Worm (Caenorhabditis elegans) whole organism, young adult: ENCODE results near the gene C41H7.2.
"Not testable (repeated sequence)": the region's sequence is repeated elsewhere in the genome, so short reads cannot be mapped to it uniquely, and the experiment has no call there.

ENCODE experiments used
- F23B12.7 ChIP-seq: sonication (generic microtip); optimal IDR thresholded peaks from 2 replicates; lab custom pipeline; 2017; ENCODE audit warnings: missing genetic modification characterization, mild to moderate bottlenecking, missing compliant biosample characterization, antibody characterized with exemption, moderate library complexity; ENCODE audit not compliant: insufficient read depth
- F57A8.1 ChIP-seq: fragments of 200-800 bp; sonication (Bioruptor generic); optimal IDR thresholded peaks from 2 replicates; lab custom pipeline; 2018; ENCODE audit warnings: mild to moderate bottlenecking, missing genetic modification characterization, moderate library complexity, missing compliant biosample characterization
- K12H6.12 ChIP-seq: fragments of 200-800 bp; sonication (Bioruptor generic); optimal IDR thresholded peaks from 2 replicates; lab custom pipeline; 2018; ENCODE audit warnings: mild to moderate bottlenecking, missing genetic modification characterization, missing compliant biosample characterization
- Y56A3A.18 ChIP-seq: fragments of 200-800 bp; sonication (Bioruptor generic); IDR thresholded peaks from 2 replicates; pipeline ENCODE4 v1.3.6; 2022; ENCODE audit warnings: missing genetic modification reagents, missing genetic modification characterization, missing compliant biosample characterization
- Y67H2A.10 ChIP-seq: fragments of 200-800 bp; sonication (Bioruptor generic); conservative IDR thresholded peaks from 2 replicates; pipeline ENCODE4 v1.3.6; 2022; ENCODE audit warnings: missing genetic modification reagents, missing genetic modification characterization, missing compliant biosample characterization
- Y95B8A.8 ChIP-seq: fragments of 200-800 bp; sonication (Bioruptor generic); IDR thresholded peaks from 2 replicates; pipeline ENCODE4 v1.3.6; 2022; ENCODE audit warnings: missing genetic modification reagents, missing genetic modification characterization, missing compliant biosample characterization
- atf-7 ChIP-seq: sonication (generic microtip); optimal IDR thresholded peaks from 2 replicates; lab custom pipeline; 2017; ENCODE audit warnings: mild to moderate bottlenecking, missing genetic modification characterization, missing compliant biosample characterization
- attf-5 ChIP-seq: fragments of 200-800 bp; sonication (Bioruptor generic); optimal IDR thresholded peaks from 2 replicates; lab custom pipeline; 2018; ENCODE audit warnings: mild to moderate bottlenecking, missing genetic modification characterization, missing compliant biosample characterization
- cebp-1 ChIP-seq, 2 experiments: fragments of 200-800 bp in 1 of 2; sonication (Bioruptor generic) in 1 of 2; sonication (generic microtip) in 1 of 2; IDR thresholded peaks in 1 of 2; optimal IDR thresholded peaks in 1 of 2; 2 replicates each; pipeline versions ENCODE4 v1.3.6 to Lab custom; 2017 to 2022; ENCODE audit warnings: missing compliant biosample characterization in 2 of 2, missing genetic modification characterization in 2 of 2, mild to moderate bottlenecking in 1 of 2, missing genetic modification reagents in 1 of 2, moderate library complexity in 1 of 2
- dpff-1 ChIP-seq: sonication (generic microtip); optimal IDR thresholded peaks from 2 replicates; lab custom pipeline; 2017; ENCODE audit warnings: mild to moderate bottlenecking, missing genetic modification characterization, missing compliant biosample characterization
- dpl-1 ChIP-seq: fragments of 150-350 bp; optimal IDR thresholded peaks from 2 replicates; lab custom pipeline; 2014; ENCODE audit warnings: missing biosample characterization, missing genetic modification reagents, missing genetic modification characterization
- efl-1 ChIP-seq: fragments of 150-350 bp; optimal IDR thresholded peaks from 2 replicates; lab custom pipeline; 2014; ENCODE audit warnings: missing biosample characterization, missing genetic modification reagents, missing genetic modification characterization
- egrh-3 ChIP-seq: fragments of 200-800 bp; sonication (Bioruptor generic); IDR thresholded peaks from 2 replicates; pipeline ENCODE4 v1.3.6; 2022; ENCODE audit warnings: missing genetic modification reagents, missing genetic modification characterization, missing compliant biosample characterization
- ets-4 ChIP-seq: fragments of 200-800 bp; sonication (Bioruptor generic); optimal IDR thresholded peaks from 2 replicates; lab custom pipeline; 2018; ENCODE audit warnings: mild to moderate bottlenecking, missing genetic modification characterization, missing compliant biosample characterization
- gei-17 ChIP-seq: fragments of 200-800 bp; sonication (Bioruptor generic); optimal IDR thresholded peaks from 2 replicates; lab custom pipeline; 2018; ENCODE audit warnings: mild to moderate bottlenecking, missing genetic modification characterization, missing compliant biosample characterization
- him-1 ChIP-seq: sonication (generic microtip); optimal IDR thresholded peaks from 2 replicates; lab custom pipeline; 2016; ENCODE audit warnings: missing genotype, missing genetic modification reagents, missing genetic modification characterization, missing compliant biosample characterization
- hlh-26 ChIP-seq: fragments of 200-800 bp; sonication (Bioruptor generic); conservative IDR thresholded peaks from 2 replicates; pipeline ENCODE4 v1.3.6; 2022; ENCODE audit warnings: missing genetic modification reagents, missing genetic modification characterization, missing compliant biosample characterization
- hmg-1.2 ChIP-seq: fragments of 200-800 bp; sonication (Bioruptor generic); IDR thresholded peaks from 2 replicates; pipeline ENCODE4 v1.3.6; 2022; ENCODE audit warnings: missing genetic modification reagents, missing genetic modification characterization, missing compliant biosample characterization
- hrde-1 ChIP-seq: sonication (generic microtip); optimal IDR thresholded peaks from 2 replicates; lab custom pipeline; 2016; ENCODE audit warnings: missing genetic modification characterization, mild to moderate bottlenecking, missing compliant biosample characterization, moderate library complexity, missing genotype, missing genetic modification reagents, borderline replicate concordance
- lin-40 ChIP-seq: sonication (generic microtip); optimal IDR thresholded peaks from 2 replicates; lab custom pipeline; 2016; ENCODE audit warnings: missing genetic modification characterization, mild to moderate bottlenecking, missing compliant biosample characterization, missing genotype, missing genetic modification reagents
- lsl-1 ChIP-seq: fragments of 200-800 bp; sonication (Bioruptor generic); optimal IDR thresholded peaks from 2 replicates; lab custom pipeline; 2018; ENCODE audit warnings: mild to moderate bottlenecking, missing genetic modification characterization, moderate library complexity, missing compliant biosample characterization
- mcd-1 ChIP-seq: fragments of 200-800 bp; sonication (Bioruptor generic); IDR thresholded peaks from 2 replicates; pipeline ENCODE4 v1.3.6; 2022; ENCODE audit warnings: missing genetic modification reagents, missing genetic modification characterization, missing compliant biosample characterization
- mxl-1 ChIP-seq: sonication (generic microtip); optimal IDR thresholded peaks from 2 replicates; lab custom pipeline; 2016; ENCODE audit warnings: missing genetic modification characterization, missing compliant biosample characterization
- nfya-2 ChIP-seq: fragments of 200-800 bp; sonication (Bioruptor generic); IDR thresholded peaks from 2 replicates; pipeline ENCODE4 v1.3.6; 2022; ENCODE audit warnings: missing genetic modification reagents, missing genetic modification characterization, missing compliant biosample characterization
- nhr-179 ChIP-seq: sonication (generic microtip); optimal IDR thresholded peaks from 2 replicates; lab custom pipeline; 2016; ENCODE audit warnings: mild to moderate bottlenecking, missing genetic modification characterization, missing compliant biosample characterization
- nhr-90 ChIP-seq: sonication (generic microtip); optimal IDR thresholded peaks from 2 replicates; lab custom pipeline; 2016; ENCODE audit warnings: missing genotype, mild to moderate bottlenecking, missing genetic modification characterization, missing compliant biosample characterization
- rcor-1 ChIP-seq: fragments of 200-800 bp; sonication (Bioruptor generic); IDR thresholded peaks from 2 replicates; pipeline ENCODE4 v1.3.6; 2022; ENCODE audit warnings: missing genetic modification reagents, missing genetic modification characterization, missing compliant biosample characterization
- rec-8 ChIP-seq, 2 experiments: sonication (generic microtip); optimal IDR thresholded peaks; 2 replicates each; lab custom pipeline; 2016; ENCODE audit warnings: mild to moderate bottlenecking in 2 of 2, missing genetic modification characterization in 2 of 2, missing genetic modification reagents in 2 of 2, missing genotype in 2 of 2, missing biosample characterization in 1 of 2, missing compliant biosample characterization in 1 of 2, moderate library complexity in 1 of 2
- rpc-1 ChIP-seq, 2 experiments: fragments of 150-350 bp in 1 of 2; sonication (generic microtip) in 1 of 2; optimal IDR thresholded peaks; 2 replicates each; lab custom pipeline; 2014 to 2018; ENCODE audit warnings: missing biosample characterization in 1 of 2, missing genetic modification characterization in 1 of 2, missing genetic modification reagents in 1 of 2, missing genotype in 1 of 2
- sea-2 ChIP-seq: fragments of 200-800 bp; sonication (Bioruptor generic); IDR thresholded peaks from 2 replicates; pipeline ENCODE4 v1.3.6; 2022; ENCODE audit warnings: missing genetic modification characterization, missing compliant biosample characterization
- snpc-1.1 ChIP-seq: sonication (generic microtip); optimal IDR thresholded peaks from 2 replicates; lab custom pipeline; 2017; ENCODE audit warnings: missing genetic modification characterization, mild to moderate bottlenecking, missing compliant biosample characterization, antibody characterized with exemption, moderate library complexity, missing genotype, missing genetic modification reagents; ENCODE audit not compliant: insufficient read depth
- tbx-9 ChIP-seq: sonication (generic microtip); optimal IDR thresholded peaks from 2 replicates; lab custom pipeline; 2016; ENCODE audit warnings: borderline replicate concordance, missing genetic modification characterization, inconsistent platforms, missing compliant biosample characterization
- unc-130 ChIP-seq: sonication (generic microtip); optimal IDR thresholded peaks from 2 replicates; lab custom pipeline; 2016; ENCODE audit warnings: missing genetic modification reagents, missing genetic modification characterization, missing compliant biosample characterization
- zfh-2 ChIP-seq: fragments of 200-800 bp; sonication (Bioruptor generic); conservative IDR thresholded peaks from 2 replicates; pipeline ENCODE4 v1.3.6; 2022; ENCODE audit warnings: missing genetic modification reagents, missing genetic modification characterization, missing compliant biosample characterization
- ztf-18 ChIP-seq: sonication (generic microtip); optimal IDR thresholded peaks from 2 replicates; lab custom pipeline; 2016; ENCODE audit warnings: missing genotype, mild to moderate bottlenecking, missing genetic modification characterization, missing compliant biosample characterization
- ztf-26 ChIP-seq: sonication (generic microtip); optimal IDR thresholded peaks from 2 replicates; lab custom pipeline; 2017; ENCODE audit warnings: missing genetic modification characterization, missing compliant biosample characterization
- ztf-28 ChIP-seq: fragments of 200-800 bp; sonication (Bioruptor generic); IDR thresholded peaks from 2 replicates; pipeline ENCODE4 v1.3.6; 2022; ENCODE audit warnings: missing genetic modification reagents, missing genetic modification characterization, missing compliant biosample characterization
- ztf-3 ChIP-seq: fragments of 200-800 bp; sonication (Bioruptor generic); optimal IDR thresholded peaks from 2 replicates; lab custom pipeline; 2018; ENCODE audit warnings: mild to moderate bottlenecking, missing genetic modification characterization, missing compliant biosample characterization
- ztf-6 ChIP-seq: fragments of 200-800 bp; sonication (Bioruptor generic); IDR thresholded peaks from 2 replicates; pipeline ENCODE4 v1.3.6; 2022; ENCODE audit warnings: missing genetic modification reagents, missing genetic modification characterization, missing compliant biosample characterization

C41H7.2 gene

DNA sequence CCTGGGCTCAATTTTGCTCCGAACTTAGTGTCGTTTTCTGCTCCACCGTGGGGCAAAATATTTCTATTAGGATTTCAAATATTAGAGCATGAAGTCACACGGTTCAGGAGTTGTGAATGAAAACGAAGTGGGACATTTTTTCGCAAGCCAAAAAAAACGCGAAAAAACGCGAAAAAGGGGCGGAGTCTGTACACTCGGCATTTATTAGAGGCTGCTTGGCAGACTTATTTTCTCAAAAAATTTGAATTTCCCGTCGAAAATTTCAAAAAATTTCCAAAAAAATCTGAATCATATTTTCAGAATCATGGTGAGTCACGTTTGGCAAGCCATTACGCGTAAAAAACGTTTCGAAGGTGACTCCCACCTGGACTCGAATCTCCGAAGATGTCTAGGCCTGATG is 17.9 kb downstream of the C41H7.2 start, which contains the start of gene B0454.6:
Gene B0454.6, plus strand, starts transcription at position 301 of the 400 bp plus-strand sequence.
- TF ChIP-seq Y56A3A.18 (GFP tag; lab: Robert Waterston, UW); dpff-1; mxl-1: not testable (repeated sequence)

DNA sequence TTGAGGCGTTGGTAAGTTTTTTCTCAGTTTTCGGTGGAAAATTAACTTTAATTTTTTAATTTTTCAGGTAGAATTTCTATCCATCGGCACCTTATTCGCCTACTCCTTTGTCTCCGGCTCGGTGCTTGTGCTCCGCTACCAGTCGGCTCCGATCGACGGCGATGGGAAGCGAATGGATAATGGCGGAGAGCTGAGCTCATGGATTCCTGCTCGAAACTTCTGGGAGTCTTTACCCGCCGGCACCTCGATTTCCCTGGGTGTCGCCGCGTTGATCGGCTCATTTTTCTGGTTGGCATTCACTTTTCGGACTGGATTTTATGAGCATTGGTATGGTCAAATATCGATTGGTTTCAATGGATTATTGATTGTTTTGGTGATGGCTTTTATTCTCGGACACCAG is 20.3 kb downstream of the C41H7.2 start:
- TF ChIP-seq nhr-90 = no peak
- no peak for TF ChIP-seq mxl-1
- TF ChIP-seq ztf-6 = no peak
- TF ChIP-seq F23B12.7 (tag; lab: Kevin White, UChicago) = no peak
- no peak for TF ChIP-seq F57A8.1 (GFP tag; lab: Kevin White, UChicago)
- TF ChIP-seq zfh-2 (GFP tag; lab: Robert Waterston, UW) = peak; percentile 68
- no peak for TF ChIP-seq nfya-2
- TF ChIP-seq sea-2 (GFP tag; lab: Robert Waterston, UW) = no peak
- TF ChIP-seq, all 124 proteins: peak for 1

DNA sequence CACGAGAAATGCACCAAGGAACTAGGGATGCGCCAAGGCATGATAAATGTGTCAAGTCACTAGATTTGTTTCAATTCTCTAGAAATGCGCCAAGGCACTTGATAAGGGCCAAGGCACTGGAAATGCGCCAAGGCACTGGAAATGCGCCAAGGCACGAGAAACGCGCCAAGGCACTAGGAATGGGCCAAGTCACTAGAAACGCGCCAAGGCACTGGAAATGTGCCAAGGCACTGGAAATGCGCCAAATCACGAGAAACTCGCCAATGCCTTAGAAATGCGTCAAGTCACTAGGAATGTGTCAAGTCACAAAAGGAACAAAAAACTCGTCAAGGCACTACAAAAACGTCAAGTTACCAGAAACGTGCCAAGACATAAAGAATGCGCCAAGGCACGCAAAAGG is 21.7 kb downstream of the C41H7.2 start:
- TF ChIP-seq efl-1 (GFP tag; lab: Kevin White, UChicago) (no peak), lsl-1 (GFP tag; lab: Kevin White, UChicago) (no peak), ztf-26 (tag; lab: Kevin White, UChicago) (peak; percentile 80), rcor-1 (GFP tag; lab: Robert Waterston, UW) (no peak), hmg-1.2 (GFP tag; lab: Robert Waterston, UW) (no peak), ztf-28 (GFP tag; lab: Robert Waterston, UW) (no peak), ets-4 (GFP tag; lab: Kevin White, UChicago) (no peak), him-1 (tag; lab: Kevin White, UChicago) (no peak), dpl-1 (no peak), Y67H2A.10 (GFP tag; lab: Robert Waterston, UW) (no peak), lin-40 (tag; lab: Kevin White, UChicago) (peak; percentile 30), nhr-179 (tag; lab: Kevin White, UChicago) (no peak), Y56A3A.18 (GFP tag; lab: Robert Waterston, UW) (no peak), cebp-1 (GFP tag; IDR thresholded peaks at IDR 0.05; lab: Robert Waterston, UW) (no peak), cebp-1 (tag; optimal IDR thresholded peaks at IDR 0.05; lab: Kevin White, UChicago) (peak; percentile 9), mcd-1 (GFP tag; lab: Robert Waterston, UW) (peak; percentile 41), tbx-9 (no peak), ztf-3 (GFP tag; lab: Kevin White, UChicago) (no peak), snpc-1.1 (no peak), egrh-3 (GFP tag; lab: Robert Waterston, UW) (no peak), zfh-2 (GFP tag; lab: Robert Waterston, UW) (no peak), Y95B8A.8 (0 out of 2 replicates have a peak, but pooled peaks have one; percentile 14), hlh-26 (no peak), K12H6.12 (tag; lab: Kevin White, UChicago) (no peak), rec-8 (tag; optimal IDR thresholded peaks at IDR 0.05; lab: Kevin White, UChicago) (no peak), atf-7 (no peak), gei-17 (GFP tag; lab: Kevin White, UChicago) (peak; percentile 9), unc-130 (GFP tag; lab: Kevin White, UChicago) (no peak), hrde-1 (tag; lab: Kevin White, UChicago) (no peak), ztf-18 (tag; lab: Kevin White, UChicago) (peak; percentile 89), rpc-1 (optimal IDR thresholded peaks at IDR 0.05; lab: Kevin White, UChicago) (no peak), rpc-1 (tag; optimal IDR thresholded peaks at IDR 0.05; lab: Kevin White, UChicago) (no peak), attf-5 (GFP tag; lab: Kevin White, UChicago) (peak; percentile 5)
